Fruit fly (Drosophila melanogaster): ENCODE data around the gene CG33223.

DNA sequence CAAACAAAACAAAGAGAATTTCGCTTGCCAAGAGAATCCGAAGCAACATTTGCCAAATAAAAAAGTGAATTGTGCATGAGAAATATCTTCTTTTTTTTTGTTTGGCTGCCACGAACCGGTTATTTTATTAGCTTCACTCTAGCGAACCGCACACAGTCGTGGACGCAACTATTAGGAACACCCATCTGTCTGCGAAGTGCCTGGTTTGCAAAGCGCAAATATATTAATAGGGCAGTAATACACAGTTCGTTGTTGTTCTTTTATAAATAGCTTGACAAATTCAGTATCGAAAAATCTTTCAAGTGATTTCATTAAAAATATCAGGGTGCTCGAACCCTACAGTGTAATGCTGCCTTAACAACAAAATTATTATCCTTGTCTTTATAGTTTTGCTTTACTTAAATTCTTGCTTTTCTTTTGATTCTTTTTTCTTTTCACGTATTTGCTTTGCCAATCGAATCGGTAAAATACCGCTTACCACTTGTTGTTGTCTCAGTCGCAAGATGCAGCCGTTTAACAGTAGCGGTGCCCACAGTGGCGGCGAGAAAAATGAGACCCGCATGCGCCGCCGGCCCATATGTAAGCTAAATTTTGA lies 7.9 kb upstream of the CG33223 start:
- TF ChIP-seq CG8478 (optimal IDR thresholded peaks at IDR 0.05) (no peak), usp (GFP tag; optimal IDR thresholded peaks at IDR 0.05) (no peak), Dll (optimal IDR thresholded peaks at IDR 0.05) (no peak), pan (optimal IDR thresholded peaks at IDR 0.05) (no peak), EcR (GFP tag; optimal IDR thresholded peaks at IDR 0.05) (no peak), psq (optimal IDR thresholded peaks at IDR 0.05) (no peak)
